Worm (Caenorhabditis elegans) whole organism, L4/young adult: ENCODE results near the gene oat-1.

Experiments
- W03F9.2 ChIP-seq: fragments of 150-350 bp; optimal IDR thresholded peaks from 2 replicates; lab custom pipeline; 2014; ENCODE audit warnings: missing biosample characterization, missing genetic modification characterization
- dao-5 ChIP-seq: sonication (generic microtip); optimal IDR thresholded peaks from 2 replicates; lab custom pipeline; 2016; ENCODE audit warnings: missing genotype, missing genetic modification characterization, moderate library complexity, missing compliant biosample characterization
- him-1 ChIP-seq: sonication (generic microtip); optimal IDR thresholded peaks from 2 replicates; lab custom pipeline; 2016; ENCODE audit warnings: missing genotype, missing genetic modification reagents, missing genetic modification characterization, missing compliant biosample characterization

DNA sequence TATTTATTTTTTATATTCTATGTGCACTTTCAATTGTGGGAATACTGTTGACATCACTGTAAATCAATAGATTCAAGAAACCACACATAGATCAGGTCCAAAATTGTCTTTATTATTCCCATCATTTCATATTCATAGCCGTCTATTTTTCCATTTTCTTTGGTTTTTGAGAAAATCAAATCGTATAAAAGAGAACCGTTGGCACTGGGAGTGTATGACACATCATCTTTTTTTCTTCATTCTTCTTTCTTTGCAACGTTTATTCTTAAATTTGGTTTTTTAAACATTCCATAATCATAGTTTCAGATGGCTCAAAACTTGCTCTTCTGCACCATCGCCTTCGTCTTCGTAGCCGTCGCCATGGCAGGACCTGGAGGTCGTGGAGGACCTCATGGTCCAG is 17.5 kb upstream of the oat-1 start, which contains the start of gene srlf-2:
- TF ChIP-seq W03F9.2 (tag; lab: Kevin White, UChicago), result no peak
- TF ChIP-seq dao-5 (tag; lab: Kevin White, UChicago), result no peak
- no peak for TF ChIP-seq him-1 (tag; lab: Kevin White, UChicago)
